Worm (Caenorhabditis elegans) whole organism, L1 larva: Measurements from ENCODE around the gene arl-3.

Experiments used
- alr-1 ChIP-seq: fragments of 200-800 bp; sonication (Bioruptor generic); optimal IDR thresholded peaks from 2 replicates; lab custom pipeline; 2018; ENCODE audit warnings: borderline replicate concordance, mild to moderate bottlenecking, missing genetic modification characterization, missing compliant biosample characterization
- aly-2 ChIP-seq: fragments of 150-350 bp; optimal IDR thresholded peaks from 2 replicates; lab custom pipeline; 2014; ENCODE audit warnings: missing biosample characterization, missing genetic modification characterization
- ceh-82 ChIP-seq, 3 experiments: fragments of 150-350 bp in 1 of 3; sonication (generic microtip) in 2 of 3; optimal IDR thresholded peaks; 2 replicates each; lab custom pipeline; 2014 to 2017; ENCODE audit warnings: missing biosample characterization in 3 of 3, missing genetic modification characterization in 3 of 3
- fkh-4 ChIP-seq: sonication (generic microtip); optimal IDR thresholded peaks from 2 replicates; lab custom pipeline; 2016; ENCODE audit warnings: missing compliant biosample characterization, missing genetic modification characterization, borderline replicate concordance
- hlh-4 ChIP-seq: sonication (generic microtip); optimal IDR thresholded peaks from 2 replicates; lab custom pipeline; 2016; ENCODE audit warnings: mild to moderate bottlenecking, missing genetic modification characterization, missing compliant biosample characterization
- lir-3 ChIP-seq: sonication (generic microtip); optimal IDR thresholded peaks from 2 replicates; lab custom pipeline; 2016; ENCODE audit warnings: mild to moderate bottlenecking, missing genetic modification characterization, moderate library complexity, missing compliant biosample characterization; ENCODE audit not compliant: poor library complexity
- mdl-1 ChIP-seq, 2 experiments: fragments of 150-350 bp; optimal IDR thresholded peaks; 2 replicates each; lab custom pipeline; 2014 to 2017; ENCODE audit warnings: missing biosample characterization in 2 of 2, missing genetic modification characterization in 2 of 2, inconsistent platforms in 1 of 2
- nhr-237 ChIP-seq: fragments of 150-350 bp; optimal IDR thresholded peaks from 2 replicates; lab custom pipeline; 2014; ENCODE audit warnings: missing biosample characterization, missing genetic modification characterization
- nhr-71 ChIP-seq: sonication (generic microtip); optimal IDR thresholded peaks from 2 replicates; lab custom pipeline; 2016; ENCODE audit warnings: mild to moderate bottlenecking, missing genetic modification characterization, moderate library complexity, missing compliant biosample characterization
- nhr-84 ChIP-seq: sonication (generic microtip); optimal IDR thresholded peaks from 2 replicates; lab custom pipeline; 2017; ENCODE audit warnings: missing biosample characterization, missing genetic modification characterization
- pag-3 ChIP-seq: sonication (generic microtip); optimal IDR thresholded peaks from 2 replicates; lab custom pipeline; 2017; ENCODE audit warnings: missing genetic modification characterization, mild to moderate bottlenecking, missing compliant biosample characterization, antibody characterized with exemption, borderline replicate concordance; ENCODE audit not compliant: insufficient read depth
- pqm-1 ChIP-seq: sonication (generic microtip); optimal IDR thresholded peaks from 3 replicates; lab custom pipeline; 2017; ENCODE audit warnings: missing biosample characterization, missing genetic modification characterization
- unc-62 ChIP-seq: fragments of 150-350 bp; optimal IDR thresholded peaks from 2 replicates; lab custom pipeline; 2014; ENCODE audit warnings: missing biosample characterization, missing genetic modification reagents, missing genetic modification characterization

DNA sequence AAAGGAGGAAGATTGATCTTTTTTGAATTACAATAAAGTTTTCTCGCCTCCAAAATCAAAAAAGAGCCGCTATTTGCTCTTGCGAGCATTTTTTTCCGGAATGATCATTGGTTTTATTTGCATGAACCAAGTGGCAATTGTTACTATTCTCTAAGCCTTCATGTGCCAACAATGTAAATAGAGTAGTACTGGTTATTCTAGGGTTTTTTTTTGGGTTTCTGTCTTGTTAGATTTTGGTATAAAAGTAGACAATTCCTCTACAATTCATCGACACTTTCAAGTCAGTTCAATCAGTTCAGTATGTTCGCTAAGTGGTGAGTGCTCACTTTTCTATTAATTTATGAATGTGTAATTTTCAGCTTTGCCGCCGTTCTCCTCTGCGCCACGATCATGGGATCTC, 28.3 kb upstream of the arl-3 start, which contains the start of gene nspb-7:
- TF ChIP-seq lir-3 (tag; lab: Kevin White, UChicago) (no peak), ceh-82 (tag; optimal IDR thresholded peaks at IDR 0.05; lab: Kevin White, UChicago) (no peak), hlh-4 (tag; lab: Kevin White, UChicago) (no peak), alr-1 (tag; lab: Kevin White, UChicago) (no peak), fkh-4 (no peak), pag-3 (tag; lab: Kevin White, UChicago) (no peak), unc-62 (GFP tag; lab: Kevin White, UChicago) (no peak), nhr-237 (tag; lab: Kevin White, UChicago) (no peak), aly-2 (no peak), nhr-84 (tag; lab: Kevin White, UChicago) (no peak), pqm-1 (tag; lab: Kevin White, UChicago) (no peak), nhr-71 (no peak), mdl-1 (tag; optimal IDR thresholded peaks at IDR 0.05; lab: Kevin White, UChicago) (no peak)
